Fruit fly (Drosophila melanogaster) whole organism, wandering third instar larva: ENCODE measurements around the gene SPH93.

ENCODE experiments used
- Abd-B ChIP-seq: fragments of >200 bp; optimal IDR thresholded peaks from 2 replicates; lab custom pipeline; 2017; ENCODE audit warnings: missing biosample characterization, missing genetic modification characterization
- CG32264 ChIP-seq: fragments of 200-800 bp; sonication (Bioruptor generic); optimal IDR thresholded peaks from 2 replicates; lab custom pipeline; 2016; ENCODE audit warnings: missing biosample characterization, missing genetic modification characterization
- CG9705 ChIP-seq: fragments of 200-800 bp; sonication (Bioruptor generic); optimal IDR thresholded peaks from 2 replicates; lab custom pipeline; 2018; ENCODE audit warnings: missing biosample characterization, mild to moderate bottlenecking, missing genetic modification characterization
- CrebA ChIP-seq: fragments of 200-800 bp; sonication (Bioruptor generic); optimal IDR thresholded peaks from 2 replicates; lab custom pipeline; 2016; ENCODE audit warnings: missing biosample characterization, mild to moderate bottlenecking, missing genetic modification characterization, borderline replicate concordance
- GATAd ChIP-seq: sonication (Bioruptor generic); optimal IDR thresholded peaks from 2 replicates; lab custom pipeline; 2016; ENCODE audit warnings: missing biosample characterization, missing genetic modification characterization
- HLH106 ChIP-seq: fragments of 200-800 bp; optimal IDR thresholded peaks from 3 replicates; lab custom pipeline; 2019; ENCODE audit warnings: missing biosample characterization, mild to moderate bottlenecking, missing genetic modification characterization, moderate library complexity
- Hr78 ChIP-seq: fragments of >200 bp; optimal IDR thresholded peaks from 2 replicates; lab custom pipeline; 2017; ENCODE audit warnings: missing biosample characterization, missing genetic modification characterization
- Hr83 ChIP-seq: fragments of 200-300 bp; sonication (Bioruptor generic); optimal IDR thresholded peaks from 2 replicates; lab custom pipeline; 2016; ENCODE audit warnings: missing biosample characterization, mild to moderate bottlenecking, missing genetic modification characterization, moderate library complexity; ENCODE audit not compliant: poor library complexity, severe bottlenecking
- Jra ChIP-seq: sonication (Bioruptor generic); optimal IDR thresholded peaks from 2 replicates; lab custom pipeline; 2016; ENCODE audit warnings: missing biosample characterization, missing genetic modification characterization
- Mio ChIP-seq: sonication (Bioruptor generic); optimal IDR thresholded peaks from 2 replicates; lab custom pipeline; 2016; ENCODE audit warnings: missing biosample characterization, missing genetic modification characterization
- Myc ChIP-seq: fragments of >200 bp; optimal IDR thresholded peaks from 2 replicates; lab custom pipeline; 2017
- N ChIP-seq: fragments of >200 bp; optimal IDR thresholded peaks from 2 replicates; lab custom pipeline; 2018; ENCODE audit warnings: missing biosample characterization, missing external identifiers, missing genetic modification characterization
- OdsH ChIP-seq: fragments of 200-800 bp; sonication (Bioruptor generic); optimal IDR thresholded peaks from 2 replicates; lab custom pipeline; 2016; ENCODE audit warnings: missing biosample characterization, mild to moderate bottlenecking, missing genetic modification characterization
- Rel ChIP-seq, 2 experiments: fragments of 200-800 bp; sonication (Bioruptor generic) in 1 of 2; optimal IDR thresholded peaks; 2 replicates in 1 of 2; 3 replicates in 1 of 2; lab custom pipeline; 2016 to 2019; ENCODE audit warnings: mild to moderate bottlenecking in 2 of 2, missing biosample characterization in 2 of 2, missing genetic modification characterization in 2 of 2, moderate library complexity in 1 of 2
- br ChIP-seq: fragments of 200-800 bp; sonication (Bioruptor generic); optimal IDR thresholded peaks from 2 replicates; lab custom pipeline; 2016; ENCODE audit warnings: missing biosample characterization, missing genetic modification characterization
- brk ChIP-seq: fragments of 200-800 bp; sonication (Bioruptor generic); optimal IDR thresholded peaks from 2 replicates; lab custom pipeline; 2016; ENCODE audit warnings: missing biosample characterization, mild to moderate bottlenecking, missing genetic modification characterization
- dl ChIP-seq, 2 experiments: fragments of 175-275, 200-275 bp in 1 of 2; fragments of 200-275 bp in 1 of 2; sonication (Bioruptor generic); optimal IDR thresholded peaks; lab custom pipeline; 2018; ENCODE audit warnings: mild to moderate bottlenecking in 2 of 2, missing biosample characterization in 2 of 2, missing genetic modification characterization in 2 of 2, moderate library complexity in 2 of 2; ENCODE audit not compliant: partially characterized antibody in 2 of 2, insufficient read depth in 1 of 2
- dmrt93B ChIP-seq: fragments of 200-800 bp; sonication (Bioruptor generic); optimal IDR thresholded peaks from 2 replicates; lab custom pipeline; 2018; ENCODE audit warnings: missing biosample characterization, mild to moderate bottlenecking, missing genetic modification characterization
- dsf ChIP-seq: sonication (Bioruptor generic); optimal IDR thresholded peaks from 2 replicates; lab custom pipeline; 2016; ENCODE audit warnings: missing biosample characterization, missing genetic modification characterization, borderline replicate concordance
- ey ChIP-seq: fragments of 200-800 bp; sonication (Bioruptor generic); optimal IDR thresholded peaks from 2 replicates; lab custom pipeline; 2016; ENCODE audit warnings: missing biosample characterization, missing genetic modification characterization
- foxo ChIP-seq, 2 experiments: fragments of 200-800 bp; sonication (Bioruptor generic); optimal IDR thresholded peaks; 2 replicates in 1 of 2; 3 replicates in 1 of 2; lab custom pipeline; 2016 to 2017; ENCODE audit warnings: missing biosample characterization in 2 of 2, missing genetic modification characterization in 2 of 2
- fru ChIP-seq: fragments of 200-800 bp; sonication (Bioruptor generic); optimal IDR thresholded peaks from 3 replicates; lab custom pipeline; 2016; ENCODE audit warnings: missing biosample characterization, mild to moderate bottlenecking, missing genetic modification characterization
- h ChIP-seq: fragments of 200-800 bp; sonication (Bioruptor generic); optimal IDR thresholded peaks from 3 replicates; lab custom pipeline; 2016; ENCODE audit warnings: missing biosample characterization, mild to moderate bottlenecking, missing genetic modification characterization
- jim ChIP-seq: fragments of 175-275, 200-325 bp; sonication (Bioruptor generic); optimal IDR thresholded peaks from 2 replicates; lab custom pipeline; 2016; ENCODE audit warnings: missing biosample characterization, mild to moderate bottlenecking, missing genetic modification characterization
- lola ChIP-seq: fragments of >200 bp; optimal IDR thresholded peaks from 2 replicates; lab custom pipeline; 2017; ENCODE audit warnings: missing biosample characterization, missing genetic modification characterization
- sage ChIP-seq: fragments of 200-800 bp; sonication (Bioruptor generic); optimal IDR thresholded peaks from 2 replicates; lab custom pipeline; 2016; ENCODE audit warnings: missing biosample characterization, mild to moderate bottlenecking, missing genetic modification characterization
- sv ChIP-seq: fragments of 200-800 bp; sonication (Bioruptor generic); optimal IDR thresholded peaks from 3 replicates; lab custom pipeline; 2016; ENCODE audit warnings: missing biosample characterization, missing genetic modification characterization
- tai ChIP-seq: sonication (Bioruptor generic); optimal IDR thresholded peaks from 2 replicates; lab custom pipeline; 2016; ENCODE audit warnings: missing biosample characterization, missing genetic modification characterization
- usp ChIP-seq: fragments of >200 bp; optimal IDR thresholded peaks from 2 replicates; lab custom pipeline; 2017; ENCODE audit warnings: missing biosample characterization, missing genetic modification characterization
- woc ChIP-seq: sonication (Bioruptor generic); optimal IDR thresholded peaks from 2 replicates; lab custom pipeline; 2016; ENCODE audit warnings: missing biosample characterization, mild to moderate bottlenecking, missing genetic modification characterization

SPH93 gene

dm6 chr2L:17455823-17456222, at the start of gene SPH93:
Gene SPH93, minus strand, starts transcription at chr2L:17455923.
- TF ChIP-seq Rel (GFP tag; optimal IDR thresholded peaks at IDR 0.05; lab: Kevin White, UChicago) (no peak), Rel (tag; optimal IDR thresholded peaks at IDR 0.05; lab: Kevin White, UChicago) (peak; percentile 89), dmrt93B (GFP tag; lab: Kevin White, UChicago) (no peak)

- TF ChIP-seq dsf (GFP tag; lab: Kevin White, UChicago) (no peak), Myc (lab: Kevin White, UChicago) (peak; percentile 73), CG9705 (GFP tag; lab: Kevin White, UChicago) (no peak), sage (GFP tag; lab: Kevin White, UChicago) (peak; percentile 20), br (GFP tag; lab: Kevin White, UChicago) (no peak), h (GFP tag; lab: Kevin White, UChicago) (peak; percentile 63)
Measured at dm6 chr2L:17500946-17501451, 45.3 kb upstream of the SPH93 start, which contains the start of the genes mEFTs and Dhc36C. Gene mEFTs, minus strand, starts transcription at chr2L:17501106. Gene Dhc36C, plus strand, starts transcription at chr2L:17501401.

dm6 chr2L:17498721-17499120, 43.0 kb upstream of the SPH93 start, which contains the start of gene CG15142:
Gene CG15142, minus strand, starts transcription at chr2L:17498821.
- no peak for TF ChIP-seq Hr83 (GFP tag; lab: Kevin White, UChicago)
- TF ChIP-seq Hr78 (GFP tag; lab: Kevin White, UChicago): no peak
- TF ChIP-seq lola (GFP tag; lab: Kevin White, UChicago): no peak
- no peak for TF ChIP-seq dmrt93B (GFP tag; lab: Kevin White, UChicago)
- TF ChIP-seq CrebA (GFP tag; lab: Kevin White, UChicago): no peak
- TF ChIP-seq tai: no peak
- no peak for TF ChIP-seq Mio (GFP tag; lab: Kevin White, UChicago)
- no peak for TF ChIP-seq ey
- TF ChIP-seq Jra (GFP tag; lab: Kevin White, UChicago): no peak
- no peak for TF ChIP-seq N

dm6 chr2L:17497108-17497507, 41.4 kb upstream of the SPH93 start, which contains the start of gene qua:
Gene qua, minus strand, starts transcription at chr2L:17497208.
- TF ChIP-seq woc (GFP tag; lab: Kevin White, UChicago) (no peak), sage (GFP tag; lab: Kevin White, UChicago) (no peak), HLH106 (tag; lab: Kevin White, UChicago) (no peak), N (no peak), fru (GFP tag; lab: Kevin White, UChicago) (no peak), Myc (lab: Kevin White, UChicago) (no peak), brk (no peak), usp (GFP tag; lab: Kevin White, UChicago) (no peak)

dm6 chr2L:17495759-17496158, 40.0 kb upstream of the SPH93 start:
- TF ChIP-seq jim (GFP tag; lab: Kevin White, UChicago) (no peak), Jra (GFP tag; lab: Kevin White, UChicago) (no peak), usp (GFP tag; lab: Kevin White, UChicago) (no peak)

dm6 chr2L:17492680-17493079, 37.0 kb upstream of the SPH93 start:
- TF ChIP-seq dsf (GFP tag; lab: Kevin White, UChicago): no peak

- no peak for TF ChIP-seq foxo (GFP tag; optimal IDR thresholded peaks at IDR 0.05; lab: Kevin White, UChicago)
- no peak for TF ChIP-seq dmrt93B (GFP tag; lab: Kevin White, UChicago)
- TF ChIP-seq Hr83 (GFP tag; lab: Kevin White, UChicago): no peak
- TF ChIP-seq OdsH: no peak
- TF ChIP-seq CG32264 (GFP tag; lab: Kevin White, UChicago): no peak
- no peak for TF ChIP-seq dsf (GFP tag; lab: Kevin White, UChicago)
- TF ChIP-seq Jra (GFP tag; lab: Kevin White, UChicago): no peak
- no peak for TF ChIP-seq CG9705 (GFP tag; lab: Kevin White, UChicago)
- TF ChIP-seq Abd-B: no peak
- no peak for TF ChIP-seq Rel (GFP tag; optimal IDR thresholded peaks at IDR 0.05; lab: Kevin White, UChicago)
- TF ChIP-seq Rel (tag; optimal IDR thresholded peaks at IDR 0.05; lab: Kevin White, UChicago): no peak
- TF ChIP-seq woc (GFP tag; lab: Kevin White, UChicago): no peak
- no peak for TF ChIP-seq sv (GFP tag; lab: Kevin White, UChicago)
- TF ChIP-seq CrebA (GFP tag; lab: Kevin White, UChicago): no peak
- no peak for TF ChIP-seq jim (GFP tag; lab: Kevin White, UChicago)
- TF ChIP-seq dl (GFP tag; optimal IDR thresholded peaks at IDR 0.05; lab: Kevin White, UChicago; ENCODE audit: insufficient read depth in 1 of 2, partially characterized antibody in 2 of 2): no peak
- no peak for TF ChIP-seq lola (GFP tag; lab: Kevin White, UChicago)
- no peak for TF ChIP-seq GATAd (GFP tag; lab: Kevin White, UChicago)
- no peak for TF ChIP-seq br (GFP tag; lab: Kevin White, UChicago)
- no peak for TF ChIP-seq brk
- no peak for TF ChIP-seq usp (GFP tag; lab: Kevin White, UChicago)
Measured at dm6 chr2L:17486264-17486663, 30.5 kb upstream of the SPH93 start, which contains the start of gene CG43220. Gene CG43220, plus strand, starts transcription at chr2L:17486564.
